Fruit fly (Drosophila melanogaster) S2 (cell line): ENCODE data around the gene CG45073.

Source experiments
- CG8478 ChIP-seq: fragments of >200 bp; optimal IDR thresholded peaks from 2 replicates; lab custom pipeline; 2018
- CTCF ChIP-seq, 2 experiments: fragments of >200 bp; optimal IDR thresholded peaks; 2 replicates each; lab custom pipeline; 2018

DNA sequence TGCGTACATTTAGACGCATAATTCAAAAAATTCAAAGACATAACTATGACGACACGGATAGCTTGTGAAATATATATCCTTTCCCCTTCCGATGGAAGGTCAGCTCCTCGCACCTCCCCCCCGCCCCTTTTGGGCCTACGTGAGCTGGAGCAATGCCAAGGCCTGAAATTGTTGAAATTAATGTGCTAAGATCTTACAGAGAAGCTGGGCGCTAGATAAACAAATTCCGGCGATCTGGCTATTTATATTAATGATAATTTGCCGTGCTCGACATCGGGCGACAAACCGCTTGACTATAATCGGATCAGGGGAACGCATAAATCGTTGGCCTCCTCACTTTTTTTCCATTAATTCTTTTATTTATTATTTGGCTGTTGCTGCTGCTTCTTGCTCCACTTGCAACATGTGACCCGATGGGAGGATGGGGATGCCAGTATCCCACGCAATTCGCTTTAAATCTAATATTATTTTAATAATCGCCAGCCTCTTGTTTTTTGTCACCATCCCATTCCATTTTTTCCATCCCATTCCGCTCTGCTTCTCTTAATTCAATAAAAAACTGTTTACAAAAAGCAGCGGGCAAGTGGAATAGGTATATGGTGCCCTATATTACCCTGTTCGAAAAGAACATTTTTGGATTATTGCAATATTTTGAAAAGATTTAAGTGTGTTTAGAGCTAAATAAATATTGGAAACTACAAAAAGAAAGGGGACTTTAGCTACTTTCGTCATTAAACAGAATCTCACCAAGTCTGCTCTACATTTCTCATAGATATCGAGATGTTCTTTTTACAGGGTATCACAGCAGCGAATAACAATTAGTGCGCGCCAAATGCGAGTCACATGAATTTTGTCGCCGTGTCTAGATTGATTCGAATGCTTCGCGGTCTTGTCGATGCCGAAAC lies 32.5 kb downstream of the CG45073 start:
- TF ChIP-seq CG8478 (lab: Kevin White, UChicago) (no peak), CTCF (optimal IDR thresholded peaks at IDR 0.05; lab: Kevin White, UChicago) (no peak)
